Fruit fly (Drosophila melanogaster): ENCODE results near the gene Pgant6.

Pgant6 gene

dm6 chr3L:2766269-2767088 lies 15.6 kb upstream of the Pgant6 start, which contains the start of the genes Mrtf and Non2 (continued):
- peak; percentile 62; the same call in 3 of the 4 replicates for TF ChIP-seq Gug (GFP tag; IDR thresholded peaks at IDR 0.05)
- TF ChIP-seq HLH4C (GFP tag; IDR thresholded peaks at IDR 0.05; ENCODE audit: partially characterized antibody) = peak; percentile 88
- TF ChIP-seq Fer3 (tag; optimal IDR thresholded peaks at IDR 0.05) = peak; percentile 49
- 0 out of 2 replicates have a peak, but pooled peaks have one; percentile 5 for TF ChIP-seq CG16779 (GFP tag; IDR thresholded peaks at IDR 0.05)
- 0 out of 2 replicates have a peak, but pooled peaks have one; percentile 14 for TF ChIP-seq CG11696 (GFP tag; IDR thresholded peaks at IDR 0.05)
- TF ChIP-seq CG3847 (GFP tag; IDR thresholded peaks at IDR 0.05) = peak; percentile 57; the same call in 1 of the 2 replicates
- peak; percentile 67 for TF ChIP-seq Meics (GFP tag; optimal IDR thresholded peaks at IDR 0.05)
- TF ChIP-seq D19A (tag; optimal IDR thresholded peaks at IDR 0.05) = peak; percentile 4
- TF ChIP-seq CG1233 (GFP tag; optimal IDR thresholded peaks at IDR 0.05) = peak; percentile 46
- TF ChIP-seq CG9215 (GFP tag; IDR thresholded peaks at IDR 0.05) = peak; percentile 43; the same call in 1 of the 2 replicates
- peak; percentile 24 for TF ChIP-seq lbe (GFP tag; optimal IDR thresholded peaks at IDR 0.05)
- TF ChIP-seq CG2116 (GFP tag; optimal IDR thresholded peaks at IDR 0.05) = peak; percentile 98
- TF ChIP-seq CG4617 (GFP tag; optimal IDR thresholded peaks at IDR 0.05; ENCODE audit: borderline replicate concordance) = peak; percentile 48
- no peak for TF ChIP-seq sim (GFP tag; IDR thresholded peaks at IDR 0.05)
- peak; percentile 25 for TF ChIP-seq fd96Cb (tag; optimal IDR thresholded peaks at IDR 0.05)
- TF ChIP-seq CG9797 (GFP tag; optimal IDR thresholded peaks at IDR 0.05) = no peak
- TF ChIP-seq CG12299 (tag; optimal IDR thresholded peaks at IDR 0.05) = no peak
- no peak for TF ChIP-seq Stat92E (GFP tag; optimal IDR thresholded peaks at IDR 0.05)
- TF ChIP-seq CG18764 (GFP tag; optimal IDR thresholded peaks at IDR 0.05) = peak; percentile 47
- TF ChIP-seq CG15696 (tag; optimal IDR thresholded peaks at IDR 0.05) = peak; percentile 67
- peak; percentile 15 for TF ChIP-seq HHEX (GFP tag; optimal IDR thresholded peaks at IDR 0.05)
- no peak for TF ChIP-seq CG4707 (GFP tag; optimal IDR thresholded peaks at IDR 0.05)
- peak; percentile 29 for TF ChIP-seq CG10462 (GFP tag; optimal IDR thresholded peaks at IDR 0.05)
- TF ChIP-seq CG30020 (tag; optimal IDR thresholded peaks at IDR 0.05) = peak; percentile 72
- TF ChIP-seq wor (GFP tag; IDR thresholded peaks at IDR 0.05) = no peak
- no peak for TF ChIP-seq nom (GFP tag; optimal IDR thresholded peaks at IDR 0.05)
- peak; percentile 80 for TF ChIP-seq lilli (GFP tag; optimal IDR thresholded peaks at IDR 0.05)
- peak; percentile 24 for TF ChIP-seq kay (GFP tag; optimal IDR thresholded peaks at IDR 0.05)
- TF ChIP-seq ranshi (GFP tag; IDR thresholded peaks at IDR 0.05) = peak; percentile 61; the same call in 1 of the 2 replicates
- TF ChIP-seq Rfx (GFP tag; IDR thresholded peaks at IDR 0.05) = peak; percentile 69
- peak; percentile 42 for TF ChIP-seq Sin3A (optimal IDR thresholded peaks at IDR 0.05)
- peak; percentile 69 for TF ChIP-seq CG1602 (GFP tag; optimal IDR thresholded peaks at IDR 0.05)
- TF ChIP-seq exex (tag; optimal IDR thresholded peaks at IDR 0.05) = peak; percentile 30
- no peak for TF ChIP-seq CG17568 (GFP tag; optimal IDR thresholded peaks at IDR 0.05)
- peak; percentile 10 for TF ChIP-seq sd (tag; optimal IDR thresholded peaks at IDR 0.05)
- TF ChIP-seq CG32772 (GFP tag; IDR thresholded peaks at IDR 0.05) = peak; percentile 18; the same call in 1 of the 2 replicates
- peak; percentile 54 for TF ChIP-seq CG17829 (tag; optimal IDR thresholded peaks at IDR 0.05)
- TF ChIP-seq cwo (GFP tag; optimal IDR thresholded peaks at IDR 0.05) = peak; percentile 16
- peak; percentile 62 for TF ChIP-seq CG11504 (tag; optimal IDR thresholded peaks at IDR 0.05)
- TF ChIP-seq CG34376 (GFP tag; optimal IDR thresholded peaks at IDR 0.05) = peak; percentile 4
- TF ChIP-seq CG33557 (GFP tag; optimal IDR thresholded peaks at IDR 0.05) = peak; percentile 38
- TF ChIP-seq crol (GFP tag; IDR thresholded peaks at IDR 0.05) = no peak
- peak; percentile 2 for TF ChIP-seq tup (GFP tag; optimal IDR thresholded peaks at IDR 0.05)
- TF ChIP-seq tna (GFP tag; IDR thresholded peaks at IDR 0.05; ENCODE audit: partially characterized antibody) = peak; percentile 70
- TF ChIP-seq H15 (GFP tag; IDR thresholded peaks at IDR 0.05) = peak; percentile 52; the same call in 1 of the 3 replicates
- peak; percentile 69 for TF ChIP-seq hbn (GFP tag; IDR thresholded peaks at IDR 0.05; ENCODE audit: partially characterized antibody)
- TF ChIP-seq shn (GFP tag; optimal IDR thresholded peaks at IDR 0.05) = peak; percentile 65
- peak; percentile 71 for TF ChIP-seq CG4424 (GFP tag; optimal IDR thresholded peaks at IDR 0.05)

Data from whole organism, embryonic.